Worm (Caenorhabditis elegans) whole organism, early embryonic: ENCODE results near the gene lido-18.

Experiments used
- B0310.2 ChIP-seq: sonication (generic microtip); optimal IDR thresholded peaks from 2 replicates; lab custom pipeline; 2016; ENCODE audit warnings: mild to moderate bottlenecking, missing genetic modification characterization, missing compliant biosample characterization
- F13C5.2 ChIP-seq: sonication (generic microtip); optimal IDR thresholded peaks from 2 replicates; lab custom pipeline; 2017; ENCODE audit warnings: mild to moderate bottlenecking, missing genetic modification characterization, inconsistent platforms, missing compliant biosample characterization
- aly-1 ChIP-seq: sonication (generic microtip); optimal IDR thresholded peaks from 2 replicates; lab custom pipeline; 2016; ENCODE audit warnings: missing genetic modification characterization, missing compliant biosample characterization
- ama-1 ChIP-seq: fragments of 150-350 bp; optimal IDR thresholded peaks from 2 replicates; lab custom pipeline; 2014
- flt-1 ChIP-seq: fragments of 200-800 bp; sonication (Bioruptor generic); IDR thresholded peaks from 2 replicates; pipeline ENCODE4 v1.3.6; 2022; ENCODE audit warnings: missing genetic modification characterization, missing compliant biosample characterization
- scrt-1 ChIP-seq: fragments of 200-800 bp; sonication (Bioruptor generic); IDR thresholded peaks from 2 replicates; pipeline ENCODE4 v1.3.6; 2022; ENCODE audit warnings: missing genetic modification characterization, missing compliant biosample characterization
- tbx-11 ChIP-seq: fragments of 200-800 bp; sonication (Bioruptor generic); IDR thresholded peaks from 2 replicates; pipeline ENCODE4 v1.3.6; 2022; ENCODE audit warnings: missing genetic modification characterization, missing compliant biosample characterization

- no peak for TF ChIP-seq ama-1 (lab: Kevin White, UChicago)
- TF ChIP-seq aly-1 = no peak
- TF ChIP-seq F13C5.2 = no peak
- no peak for TF ChIP-seq B0310.2
- no peak for TF ChIP-seq flt-1 (GFP tag; lab: Robert Waterston, UW)
- no peak for TF ChIP-seq scrt-1 (GFP tag; lab: Robert Waterston, UW)
- TF ChIP-seq tbx-11 (GFP tag; lab: Robert Waterston, UW) = no peak
Observed at ce11 chrIII:7661978-7662377, at the start of gene lido-18.
